Fruit fly (Drosophila melanogaster): ENCODE measurements around the gene Edc3.

Gene Edc3

DNA sequence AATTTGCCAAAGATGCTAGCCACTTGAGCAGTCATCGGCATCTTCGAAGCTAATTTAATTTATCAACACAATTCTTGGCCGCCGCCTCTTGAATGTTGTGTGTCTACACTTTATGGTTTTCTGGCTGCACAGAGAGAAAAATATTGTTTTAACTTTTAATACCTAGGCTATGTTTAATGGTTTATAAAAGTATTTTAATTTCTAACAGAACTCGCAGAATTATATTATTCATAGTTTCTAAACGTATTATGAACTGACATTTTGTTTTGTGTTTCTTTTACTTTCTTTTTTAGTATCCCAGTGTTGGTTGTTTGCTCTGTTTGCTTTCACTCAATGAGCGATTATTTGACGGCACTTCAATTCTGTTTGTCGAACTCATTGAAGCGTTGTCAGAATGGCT is 2.5 kb upstream of the Edc3 start (continued):
- TF ChIP-seq CG12299 (tag; optimal IDR thresholded peaks at IDR 0.05) (no peak), fd3F (GFP tag; optimal IDR thresholded peaks at IDR 0.05) (peak; percentile 4), maf-S (GFP tag; optimal IDR thresholded peaks at IDR 0.05) (peak; percentile 18), gfzf (GFP tag; optimal IDR thresholded peaks at IDR 0.05) (no peak), Ssrp (tag; optimal IDR thresholded peaks at IDR 0.05) (peak; percentile 36), exex (tag; optimal IDR thresholded peaks at IDR 0.05) (no peak), CG3065 (GFP tag; optimal IDR thresholded peaks at IDR 0.05) (no peak), H15 (GFP tag; IDR thresholded peaks at IDR 0.05) (no peak), jing (GFP tag; optimal IDR thresholded peaks at IDR 0.05) (no peak), CG17359 (tag; optimal IDR thresholded peaks at IDR 0.05) (peak; percentile 59), CG17186 (GFP tag; optimal IDR thresholded peaks at IDR 0.05) (no peak), jigr1 (GFP tag; IDR thresholded peaks at IDR 0.05) (no peak), otp (GFP tag; IDR thresholded peaks at IDR 0.05) (no peak), CG12942 (GFP tag; optimal IDR thresholded peaks at IDR 0.05) (no peak), sens-2 (GFP tag; IDR thresholded peaks at IDR 0.05) (no peak), gem (tag; optimal IDR thresholded peaks at IDR 0.05) (peak; percentile 77), CG14667 (GFP tag; IDR thresholded peaks at IDR 0.05) (no peak), repo (GFP tag; optimal IDR thresholded peaks at IDR 0.05) (no peak), CrebB (tag; optimal IDR thresholded peaks at IDR 0.05) (no peak), CG16813 (GFP tag; IDR thresholded peaks at IDR 0.05; ENCODE audit: partially characterized antibody) (no peak), CG13894 (tag; optimal IDR thresholded peaks at IDR 0.05) (no peak), ERR (GFP tag; optimal IDR thresholded peaks at IDR 0.05) (no peak), wor (GFP tag; IDR thresholded peaks at IDR 0.05) (no peak), crp (GFP tag; optimal IDR thresholded peaks at IDR 0.05) (no peak), CG17568 (GFP tag; optimal IDR thresholded peaks at IDR 0.05) (no peak), Optix (GFP tag; IDR thresholded peaks at IDR 0.05) (no peak), Awh (GFP tag; IDR thresholded peaks at IDR 0.05) (0 out of 2 replicates have a peak, but pooled peaks have one; percentile 46), nau (GFP tag; optimal IDR thresholded peaks at IDR 0.05) (no peak), hkb (optimal IDR thresholded peaks at IDR 0.05) (no peak), hkb (GFP tag; IDR thresholded peaks at IDR 0.05) (peak; percentile 42; the same call in 1 of the 2 replicates), Dp (GFP tag; optimal IDR thresholded peaks at IDR 0.05) (no peak), Dbx (GFP tag; IDR thresholded peaks at IDR 0.05) (no peak), hb (GFP tag; IDR thresholded peaks at IDR 0.05; ENCODE audit: partially characterized antibody) (no peak), CG33557 (GFP tag; optimal IDR thresholded peaks at IDR 0.05) (no peak), Ravus (GFP tag; IDR thresholded peaks at IDR 0.05) (no peak), B-H1 (GFP tag; IDR thresholded peaks at IDR 0.05) (no peak), Hr3 (GFP tag; optimal IDR thresholded peaks at IDR 0.05) (peak; percentile 6), Meics (GFP tag; optimal IDR thresholded peaks at IDR 0.05) (peak; percentile 10), Hr51 (GFP tag; optimal IDR thresholded peaks at IDR 0.05) (peak in 1 of 2 experiments; percentile 32), Rfx (GFP tag; IDR thresholded peaks at IDR 0.05) (no peak), CG10543 (GFP tag; optimal IDR thresholded peaks at IDR 0.05) (no peak), NFAT (GFP tag; IDR thresholded peaks at IDR 0.05) (no peak), ATbp (GFP tag; optimal IDR thresholded peaks at IDR 0.05) (peak; percentile 31), D19A (tag; optimal IDR thresholded peaks at IDR 0.05) (peak; percentile 31), CG8290 (GFP tag; optimal IDR thresholded peaks at IDR 0.05) (no peak), CG8290 (tag; optimal IDR thresholded peaks at IDR 0.05) (no peak), CG6813 (GFP tag; optimal IDR thresholded peaks at IDR 0.05) (no peak), cwo (GFP tag; optimal IDR thresholded peaks at IDR 0.05) (peak; percentile 15), CG6689 (GFP tag; IDR thresholded peaks at IDR 0.05) (no peak), usp (GFP tag; optimal IDR thresholded peaks at IDR 0.05) (no peak), trh (GFP tag; optimal IDR thresholded peaks at IDR 0.05) (no peak), tna (GFP tag; IDR thresholded peaks at IDR 0.05; ENCODE audit: partially characterized antibody) (no peak)
